Worm (Caenorhabditis elegans): ENCODE results near the gene F56D6.12.

ce11 chrIV:3919506-3919905, 11.6 kb downstream of the F56D6.12 start, which contains the start of gene srz-19:
- no peak for TF ChIP-seq nhr-77 (tag; optimal IDR thresholded peaks at IDR 0.05)
- no peak for TF ChIP-seq mdl-1 (tag; optimal IDR thresholded peaks at IDR 0.05)
- no peak for TF ChIP-seq unc-62 (GFP tag; optimal IDR thresholded peaks at IDR 0.05)
- no peak for TF ChIP-seq fos-1 (tag; optimal IDR thresholded peaks at IDR 0.05)
- no peak for TF ChIP-seq sma-9 (GFP tag; optimal IDR thresholded peaks at IDR 0.05)
- TF ChIP-seq sma-9 (tag; optimal IDR thresholded peaks at IDR 0.05): no peak
- no peak for TF ChIP-seq elt-1 (tag; optimal IDR thresholded peaks at IDR 0.05)
- no peak for TF ChIP-seq nhr-11 (tag; optimal IDR thresholded peaks at IDR 0.05)
- TF ChIP-seq ZK546.5 (tag; optimal IDR thresholded peaks at IDR 0.05): no peak
- TF ChIP-seq skn-1 (tag; optimal IDR thresholded peaks at IDR 0.05): no peak
- no peak for TF ChIP-seq nhr-23 (tag; optimal IDR thresholded peaks at IDR 0.05)
- no peak for TF ChIP-seq nhr-25 (tag; optimal IDR thresholded peaks at IDR 0.05)
